Fruit fly (Drosophila melanogaster) whole organism, embryonic: ENCODE data around the gene CG11737.

ENCODE experiments used
- BtbVII ChIP-seq: fragments of 200-800 bp; sonication (Bioruptor generic); optimal IDR thresholded peaks from 3 replicates; lab custom pipeline; 2017; ENCODE audit warnings: missing biosample characterization, mild to moderate bottlenecking, missing genetic modification characterization
- CG17186 ChIP-seq: fragments of 200-800 bp; sonication (Bioruptor generic); optimal IDR thresholded peaks from 3 replicates; lab custom pipeline; 2017; ENCODE audit warnings: missing biosample characterization, missing genetic modification reagents, missing genetic modification characterization
- CG33213 ChIP-seq: fragments of 200-800 bp; sonication (Bioruptor generic); optimal IDR thresholded peaks from 3 replicates; lab custom pipeline; 2016; ENCODE audit warnings: missing biosample characterization, missing genetic modification characterization
- CG34376 ChIP-seq: fragments of 200-800 bp; sonication (Bioruptor generic); optimal IDR thresholded peaks from 2 replicates; lab custom pipeline; 2018; ENCODE audit warnings: missing biosample characterization, mild to moderate bottlenecking, missing genetic modification characterization
- CG4328 ChIP-seq: fragments of 200-800 bp; sonication (Bioruptor generic); optimal IDR thresholded peaks from 3 replicates; lab custom pipeline; 2017; ENCODE audit warnings: missing biosample characterization, missing genetic modification reagents, missing genetic modification characterization
- CG43689 ChIP-seq: fragments of 200-800 bp; sonication (Bioruptor generic); IDR thresholded peaks from 2 replicates; pipeline ENCODE4 v1.3.6; 2022; ENCODE audit warnings: missing biosample characterization, missing genetic modification characterization
- Dbx ChIP-seq: fragments of 200-800 bp; sonication (Bioruptor generic); IDR thresholded peaks from 3 replicates; pipeline ENCODE4 v1.3.6; 2022; ENCODE audit warnings: missing biosample characterization, missing genetic modification characterization
- Lhr ChIP-seq: fragments of 200-800 bp; sonication (Bioruptor generic); optimal IDR thresholded peaks from 3 replicates; lab custom pipeline; 2017; ENCODE audit warnings: mild to moderate bottlenecking, missing biosample characterization, missing genetic modification reagents, missing genetic modification characterization
- Mad ChIP-seq: fragments of 200-800 bp; sonication (Bioruptor generic); optimal IDR thresholded peaks from 2 replicates; lab custom pipeline; 2016; ENCODE audit warnings: missing biosample characterization, missing genetic modification characterization
- Stat92E ChIP-seq, 3 experiments: fragments of >200 bp in 2 of 3; fragments of 200-800 bp in 1 of 3; sonication (Bioruptor generic) in 1 of 3; optimal IDR thresholded peaks; 2 replicates each; lab custom pipeline; 2017 to 2019; ENCODE audit warnings: missing biosample characterization in 3 of 3, missing genetic modification characterization in 3 of 3, mild to moderate bottlenecking in 1 of 3, moderate library complexity in 1 of 3
- abd-A ChIP-seq: fragments of 200-800 bp; sonication (Bioruptor generic); optimal IDR thresholded peaks from 3 replicates; lab custom pipeline; 2019; ENCODE audit warnings: missing biosample characterization, mild to moderate bottlenecking, missing genetic modification characterization, moderate library complexity
- oc ChIP-seq: fragments of 200-800 bp; sonication (Bioruptor generic); optimal IDR thresholded peaks from 2 replicates; lab custom pipeline; 2018; ENCODE audit warnings: missing biosample characterization, mild to moderate bottlenecking, missing genetic modification characterization, moderate library complexity
- tgo ChIP-seq: fragments of 200-800 bp; sonication (Bioruptor generic); IDR thresholded peaks from 3 replicates; pipeline ENCODE4 v1.3.6; 2022; ENCODE audit warnings: missing biosample characterization, missing genetic modification characterization

dm6 chr3R:8477361-8478007 lies 40.2 kb upstream of the CG11737 start, which contains the start of gene CG45263:
- TF ChIP-seq CG34376: no peak
- TF ChIP-seq abd-A: peak; percentile 35
- no peak for TF ChIP-seq CG17186
- no peak for TF ChIP-seq CG4328 (GFP tag; lab: Kevin White, UChicago)
- TF ChIP-seq CG43689 (GFP tag; lab: Robert Waterston, UW): no peak
- TF ChIP-seq Lhr (GFP tag; lab: Kevin White, UChicago): no peak
- no peak for TF ChIP-seq Dbx (GFP tag; lab: Robert Waterston, UW)
- no peak for TF ChIP-seq Mad (GFP tag; lab: Kevin White, UChicago)
- no peak for TF ChIP-seq CG33213 (GFP tag; lab: Kevin White, UChicago)
- TF ChIP-seq Stat92E (GFP tag; optimal IDR thresholded peaks at IDR 0.05; lab: Kevin White, UChicago): no peak
- no peak for TF ChIP-seq tgo (GFP tag; lab: Robert Waterston, UW)
- no peak for TF ChIP-seq oc
- TF ChIP-seq BtbVII: no peak
